Fruit fly (Drosophila melanogaster): Measurements from ENCODE around the gene CheA84a.

CheA84a gene

DNA sequence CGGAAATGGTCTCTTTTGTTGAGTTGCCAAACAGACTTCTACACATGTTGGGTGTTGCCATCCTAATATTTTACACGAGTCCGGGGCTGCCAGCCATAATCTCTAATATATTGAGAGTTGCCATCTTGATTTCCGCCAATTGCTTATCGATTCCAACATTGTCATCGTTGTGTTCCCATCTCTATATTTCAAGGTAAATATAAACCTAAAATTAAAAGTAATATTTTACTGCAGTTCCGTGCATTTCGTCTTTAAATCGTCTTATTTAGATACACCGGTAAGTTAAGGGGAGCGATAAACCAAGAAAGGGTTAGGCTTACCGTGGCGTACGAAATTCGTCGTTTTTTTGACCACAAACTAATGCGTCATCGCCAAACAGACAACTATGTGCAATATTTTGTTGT is 28.7 kb upstream of the CheA84a start, which contains the start of gene PolI (continued):
- no peak for TF ChIP-seq CG2889 (GFP tag; IDR thresholded peaks at IDR 0.05)
- peak; percentile 91 for TF ChIP-seq CG3847 (GFP tag; IDR thresholded peaks at IDR 0.05)
- peak; percentile 20; the same call in 1 of the 2 replicates for TF ChIP-seq inv (GFP tag; IDR thresholded peaks at IDR 0.05; ENCODE audit: partially characterized antibody)
- peak; percentile 58; the same call in 2 of the 4 replicates for TF ChIP-seq Dll (GFP tag; IDR thresholded peaks at IDR 0.05; ENCODE audit: partially characterized antibody)
- peak; percentile 95 for TF ChIP-seq ftz-f1 (GFP tag; optimal IDR thresholded peaks at IDR 0.05)
- no peak for TF ChIP-seq tup (GFP tag; optimal IDR thresholded peaks at IDR 0.05)
- TF ChIP-seq CG4854 (GFP tag; optimal IDR thresholded peaks at IDR 0.05) = peak; percentile 26
- TF ChIP-seq stwl (tag; optimal IDR thresholded peaks at IDR 0.05) = peak; percentile 72
- TF ChIP-seq CG14710 (tag; optimal IDR thresholded peaks at IDR 0.05) = peak; percentile 68
- TF ChIP-seq HHEX (GFP tag; optimal IDR thresholded peaks at IDR 0.05) = no peak
- no peak for TF ChIP-seq CG6272 (GFP tag; IDR thresholded peaks at IDR 0.05)
- TF ChIP-seq Rx (GFP tag; IDR thresholded peaks at IDR 0.05) = no peak
- peak; percentile 20 for TF ChIP-seq CG12391 (tag; optimal IDR thresholded peaks at IDR 0.05)
- no peak for TF ChIP-seq CG3726 (GFP tag; IDR thresholded peaks at IDR 0.05)
- no peak for TF ChIP-seq gem (tag; optimal IDR thresholded peaks at IDR 0.05)
- TF ChIP-seq lbe (GFP tag; optimal IDR thresholded peaks at IDR 0.05) = peak; percentile 21
- no peak; the same call in 1 of the 2 replicates for TF ChIP-seq GATAe (GFP tag; conservative IDR thresholded peaks at IDR 0.05)
- no peak for TF ChIP-seq CrebB (tag; optimal IDR thresholded peaks at IDR 0.05)
- TF ChIP-seq CG18764 (GFP tag; optimal IDR thresholded peaks at IDR 0.05) = no peak
- no peak for TF ChIP-seq ATbp (GFP tag; optimal IDR thresholded peaks at IDR 0.05)
- TF ChIP-seq jumu (GFP tag; optimal IDR thresholded peaks at IDR 0.05) = peak; percentile 28
- no peak for TF ChIP-seq Doc2 (GFP tag; IDR thresholded peaks at IDR 0.05)
- TF ChIP-seq aop (GFP tag; IDR thresholded peaks at IDR 0.05) = no peak
- peak; percentile 70 for TF ChIP-seq CTCF (GFP tag; optimal IDR thresholded peaks at IDR 0.05)
- TF ChIP-seq BEAF-32 (GFP tag; optimal IDR thresholded peaks at IDR 0.05) = peak; percentile 64
- no peak for TF ChIP-seq H15 (GFP tag; IDR thresholded peaks at IDR 0.05)
- TF ChIP-seq grau (tag; optimal IDR thresholded peaks at IDR 0.05) = peak; percentile 12
- TF ChIP-seq CG8924 (tag; optimal IDR thresholded peaks at IDR 0.05) = peak; percentile 2
- no peak for TF ChIP-seq dmrt11E (tag; optimal IDR thresholded peaks at IDR 0.05)
- peak; percentile 32 for TF ChIP-seq CG4424 (GFP tag; optimal IDR thresholded peaks at IDR 0.05)
- peak in 1 of 2 experiments; percentile 7 for TF ChIP-seq Eip74EF (GFP tag; optimal IDR thresholded peaks at IDR 0.05)
- TF ChIP-seq odd (GFP tag; optimal IDR thresholded peaks at IDR 0.05) = no peak
- 0 out of 2 replicates have a peak, but pooled peaks have one; percentile 38 for TF ChIP-seq CG42726 (GFP tag; IDR thresholded peaks at IDR 0.05; ENCODE audit: partially characterized antibody)
- TF ChIP-seq CG16863 (GFP tag; optimal IDR thresholded peaks at IDR 0.05) = no peak
- TF ChIP-seq Dek (tag; optimal IDR thresholded peaks at IDR 0.05) = peak; percentile 60
- TF ChIP-seq CG12155 (GFP tag; optimal IDR thresholded peaks at IDR 0.05) = peak; percentile 39
- TF ChIP-seq CG7745 (tag; optimal IDR thresholded peaks at IDR 0.05) = no peak
- peak; percentile 6 for TF ChIP-seq CG1647 (GFP tag; optimal IDR thresholded peaks at IDR 0.05)
- no peak for TF ChIP-seq Dad (GFP tag; optimal IDR thresholded peaks at IDR 0.05)
- TF ChIP-seq ranshi (GFP tag; IDR thresholded peaks at IDR 0.05) = no peak
- TF ChIP-seq CG12744 (GFP tag; optimal IDR thresholded peaks at IDR 0.05) = peak; percentile 4
- TF ChIP-seq gce (GFP tag; IDR thresholded peaks at IDR 0.05) = no peak
- 0 out of 4 replicates have a peak, but pooled peaks have one; percentile 57 for TF ChIP-seq chinmo (GFP tag; IDR thresholded peaks at IDR 0.05; ENCODE audit: partially characterized antibody)
- TF ChIP-seq CG30020 (tag; optimal IDR thresholded peaks at IDR 0.05) = peak; percentile 16
- TF ChIP-seq CG12769 (tag; optimal IDR thresholded peaks at IDR 0.05) = peak; percentile 59
- peak; percentile 95 for TF ChIP-seq Ets65A (GFP tag)
- peak; percentile 46 for TF ChIP-seq pita (GFP tag; optimal IDR thresholded peaks at IDR 0.05)
- TF ChIP-seq ci (GFP tag; IDR thresholded peaks at IDR 0.05) = no peak
- TF ChIP-seq ash1 (GFP tag; optimal IDR thresholded peaks at IDR 0.05) = no peak
- TF ChIP-seq CG10959 (GFP tag; IDR thresholded peaks at IDR 0.05) = no peak
- TF ChIP-seq tin (GFP tag; optimal IDR thresholded peaks at IDR 0.05) = peak; percentile 13
- no peak for TF ChIP-seq Hr39 (optimal IDR thresholded peaks at IDR 0.05)
